Fruit fly (Drosophila melanogaster): ENCODE data around the gene CG13693.

The CG13693 gene

dm6 chr2L:277122-277671 lies 44.9 kb downstream of the CG13693 start, which contains the start of gene smo (continued):
- TF ChIP-seq bowl (GFP tag; IDR thresholded peaks at IDR 0.05): no peak
- TF ChIP-seq CG30431 (GFP tag; optimal IDR thresholded peaks at IDR 0.05): no peak
- TF ChIP-seq Dip2 (GFP tag; IDR thresholded peaks at IDR 0.05): no peak
- peak; percentile 91 for TF ChIP-seq amos (GFP tag; IDR thresholded peaks at IDR 0.05; ENCODE audit: partially characterized antibody)
- TF ChIP-seq mam (GFP tag; optimal IDR thresholded peaks at IDR 0.05): peak; percentile 22
- peak; percentile 57 for TF ChIP-seq CG12391 (tag; optimal IDR thresholded peaks at IDR 0.05)
- no peak for TF ChIP-seq wek (GFP tag; optimal IDR thresholded peaks at IDR 0.05)
- TF ChIP-seq HLH3B (GFP tag; IDR thresholded peaks at IDR 0.05): no peak
- TF ChIP-seq GATAe (GFP tag; conservative IDR thresholded peaks at IDR 0.05): no peak
- TF ChIP-seq Asciz (GFP tag; optimal IDR thresholded peaks at IDR 0.05): no peak
- no peak for TF ChIP-seq CG9817 (tag; optimal IDR thresholded peaks at IDR 0.05)
- TF ChIP-seq E2f2 (GFP tag; IDR thresholded peaks at IDR 0.05): peak; percentile 55
- TF ChIP-seq CG9215 (GFP tag; IDR thresholded peaks at IDR 0.05): no peak
- TF ChIP-seq stwl (tag; optimal IDR thresholded peaks at IDR 0.05): peak; percentile 81
- no peak for TF ChIP-seq Nf-YA (GFP tag; IDR thresholded peaks at IDR 0.05)
- TF ChIP-seq YL-1 (GFP tag; optimal IDR thresholded peaks at IDR 0.05): peak; percentile 79
- no peak for TF ChIP-seq CG3726 (GFP tag; IDR thresholded peaks at IDR 0.05)
- no peak for TF ChIP-seq CG10979 (tag; optimal IDR thresholded peaks at IDR 0.05)
- TF ChIP-seq CG9609 (GFP tag; optimal IDR thresholded peaks at IDR 0.05): no peak
- peak; percentile 61; the same call in 2 of the 3 replicates for TF ChIP-seq mld (GFP tag; IDR thresholded peaks at IDR 0.05; ENCODE audit: partially characterized antibody)
- TF ChIP-seq CG2129 (GFP tag; IDR thresholded peaks at IDR 0.05; ENCODE audit: partially characterized antibody): peak; percentile 71; the same call in 1 of the 2 replicates
- TF ChIP-seq BtbVII (GFP tag; optimal IDR thresholded peaks at IDR 0.05): no peak
- no peak for TF ChIP-seq Ravus (GFP tag; IDR thresholded peaks at IDR 0.05)
- TF ChIP-seq Vsx1 (GFP tag; optimal IDR thresholded peaks at IDR 0.05): no peak
- no peak for TF ChIP-seq CG1792 (GFP tag; optimal IDR thresholded peaks at IDR 0.05)
- peak; percentile 92 for TF ChIP-seq scrt (GFP tag; optimal IDR thresholded peaks at IDR 0.05)
- no peak for TF ChIP-seq Ssrp (tag; optimal IDR thresholded peaks at IDR 0.05)
- TF ChIP-seq MBD-R2 (GFP tag; IDR thresholded peaks at IDR 0.05): peak; percentile 79
- no peak for TF ChIP-seq jigr1 (GFP tag; IDR thresholded peaks at IDR 0.05)
- TF ChIP-seq Usf (GFP tag; optimal IDR thresholded peaks at IDR 0.05): no peak
- TF ChIP-seq gsb-n (tag; optimal IDR thresholded peaks at IDR 0.05): no peak
- TF ChIP-seq tx (GFP tag; optimal IDR thresholded peaks at IDR 0.05): no peak
- TF ChIP-seq CG8089 (GFP tag; optimal IDR thresholded peaks at IDR 0.05): peak; percentile 29
- peak; percentile 73 for TF ChIP-seq nmo (GFP tag; optimal IDR thresholded peaks at IDR 0.05)
- TF ChIP-seq CG2678 (tag; optimal IDR thresholded peaks at IDR 0.05): no peak
- TF ChIP-seq Hmr (GFP tag; optimal IDR thresholded peaks at IDR 0.05): peak; percentile 60
- no peak for TF ChIP-seq Gsc (GFP tag; IDR thresholded peaks at IDR 0.05)
- TF ChIP-seq zfh2 (GFP tag; optimal IDR thresholded peaks at IDR 0.05): peak; percentile 34
- TF ChIP-seq CG43689 (GFP tag; IDR thresholded peaks at IDR 0.05): no peak
- TF ChIP-seq CG18262 (tag; optimal IDR thresholded peaks at IDR 0.05): no peak
- no peak for TF ChIP-seq CG10565 (GFP tag; optimal IDR thresholded peaks at IDR 0.05)
- TF ChIP-seq Ada2b (GFP tag; IDR thresholded peaks at IDR 0.05): no peak
- peak; percentile 32 for TF ChIP-seq gro (GFP tag; optimal IDR thresholded peaks at IDR 0.05)
- peak; percentile 56 for TF ChIP-seq Xbp1 (GFP tag; optimal IDR thresholded peaks at IDR 0.05)
- no peak for TF ChIP-seq CG31224 (GFP tag; IDR thresholded peaks at IDR 0.05)
- peak; percentile 62 for TF ChIP-seq CG2120 (GFP tag; optimal IDR thresholded peaks at IDR 0.05)
- no peak for TF ChIP-seq Rx (GFP tag; IDR thresholded peaks at IDR 0.05)
- no peak for TF ChIP-seq CG5245 (GFP tag; optimal IDR thresholded peaks at IDR 0.05)
- TF ChIP-seq CG15696 (tag; optimal IDR thresholded peaks at IDR 0.05): peak; percentile 38
- no peak for TF ChIP-seq CTCF (GFP tag; optimal IDR thresholded peaks at IDR 0.05)
- no peak for TF ChIP-seq H15 (GFP tag; IDR thresholded peaks at IDR 0.05)
- TF ChIP-seq Dip3 (GFP tag; optimal IDR thresholded peaks at IDR 0.05): peak; percentile 36

Measured in whole organism, embryonic.